Fruit fly (Drosophila melanogaster) whole organism, embryonic: Measurements from ENCODE around the gene Liprin-alpha.

ENCODE experiments used
- Antp ChIP-seq: fragments of 200-800 bp; sonication (Bioruptor generic); optimal IDR thresholded peaks from 3 replicates; lab custom pipeline; 2016; ENCODE audit warnings: missing biosample characterization, missing genetic modification characterization
- BEAF-32 ChIP-seq: fragments of 200-800 bp; sonication (Bioruptor generic); optimal IDR thresholded peaks from 3 replicates; lab custom pipeline; 2017; ENCODE audit warnings: missing biosample characterization, missing genetic modification characterization, mild to moderate bottlenecking, moderate library complexity, missing genetic modification reagents
- Bteb2 ChIP-seq: fragments of 200-800 bp; sonication (Bioruptor generic); optimal IDR thresholded peaks from 2 replicates; lab custom pipeline; 2016; ENCODE audit warnings: missing biosample characterization, missing genetic modification characterization
- CG10267 ChIP-seq: fragments of 200-800 bp; sonication (Bioruptor generic); optimal IDR thresholded peaks from 2 replicates; lab custom pipeline; 2018; ENCODE audit warnings: missing biosample characterization, mild to moderate bottlenecking, missing genetic modification characterization, moderate library complexity
- CG12155 ChIP-seq: fragments of 200-800 bp; sonication (Bioruptor generic); optimal IDR thresholded peaks from 3 replicates; lab custom pipeline; 2016; ENCODE audit warnings: missing biosample characterization, missing genetic modification characterization
- CG13296 ChIP-seq: fragments of 200-800 bp; sonication (Bioruptor generic); optimal IDR thresholded peaks from 3 replicates; lab custom pipeline; 2018; ENCODE audit warnings: missing biosample characterization, mild to moderate bottlenecking, missing genetic modification characterization
- CG13424 ChIP-seq: fragments of 200-800 bp; sonication (Bioruptor generic); optimal IDR thresholded peaks from 2 replicates; lab custom pipeline; 2019; ENCODE audit warnings: missing biosample characterization, mild to moderate bottlenecking, missing genetic modification characterization, moderate library complexity
- CG14710 ChIP-seq: fragments of 200-800 bp; sonication (Bioruptor generic); optimal IDR thresholded peaks from 3 replicates; lab custom pipeline; 2019; ENCODE audit warnings: missing biosample characterization, mild to moderate bottlenecking, missing genetic modification characterization, moderate library complexity
- CG14860 ChIP-seq: fragments of 200-800 bp; sonication (Bioruptor generic); IDR thresholded peaks from 3 replicates; pipeline ENCODE4 v1.3.6; 2022; ENCODE audit warnings: missing biosample characterization, missing genetic modification characterization; ENCODE audit not compliant: partially characterized antibody
- CG17328 ChIP-seq: fragments of 200-800 bp; sonication (Bioruptor generic); IDR thresholded peaks from 2 replicates; pipeline ENCODE4 v1.3.6; 2022; ENCODE audit warnings: missing biosample characterization, missing genetic modification characterization
- CG17612 ChIP-seq: fragments of 200-800 bp; sonication (Bioruptor generic); IDR thresholded peaks from 2 replicates; pipeline ENCODE4 v1.3.6; 2022; ENCODE audit warnings: missing biosample characterization, missing genetic modification characterization
- CG17829 ChIP-seq: fragments of 200-800 bp; optimal IDR thresholded peaks from 2 replicates; lab custom pipeline; 2019; ENCODE audit warnings: missing biosample characterization, mild to moderate bottlenecking, missing genetic modification characterization, moderate library complexity
- CG18599 ChIP-seq: fragments of 200-800 bp; sonication (Bioruptor generic); optimal IDR thresholded peaks from 3 replicates; lab custom pipeline; 2017; ENCODE audit warnings: missing biosample characterization, missing genetic modification characterization, mild to moderate bottlenecking, moderate library complexity, missing genetic modification reagents
- CG2116 ChIP-seq: fragments of 200-800 bp; sonication (Bioruptor generic); optimal IDR thresholded peaks from 3 replicates; lab custom pipeline; 2018; ENCODE audit warnings: missing biosample characterization, mild to moderate bottlenecking, missing genetic modification characterization
- CG2129 ChIP-seq: fragments of 200-800 bp; sonication (Bioruptor generic); IDR thresholded peaks from 2 replicates; pipeline ENCODE4 v1.3.6; 2022; ENCODE audit warnings: missing biosample characterization, missing genetic modification characterization; ENCODE audit not compliant: partially characterized antibody
- CG42726 ChIP-seq: fragments of 200-800 bp; sonication (Bioruptor generic); IDR thresholded peaks from 2 replicates; pipeline ENCODE4 v1.3.6; 2022; ENCODE audit warnings: missing biosample characterization, missing genetic modification characterization; ENCODE audit not compliant: partially characterized antibody
- CG6791 ChIP-seq: fragments of 200-800 bp; sonication (Bioruptor generic); IDR thresholded peaks from 3 replicates; pipeline ENCODE4 v1.3.6; 2022; ENCODE audit warnings: missing biosample characterization, missing genetic modification characterization; ENCODE audit not compliant: partially characterized antibody
- Dp ChIP-seq: fragments of 200-800 bp; sonication (Bioruptor generic); optimal IDR thresholded peaks from 2 replicates; lab custom pipeline; 2018; ENCODE audit warnings: missing biosample characterization, mild to moderate bottlenecking, missing genetic modification characterization, moderate library complexity
- Dref ChIP-seq: fragments of 200-800 bp; sonication (Bioruptor generic); IDR thresholded peaks from 2 replicates; pipeline ENCODE4 v1.3.6; 2022; ENCODE audit warnings: missing biosample characterization, missing genetic modification characterization
- Drgx ChIP-seq: fragments of 200-800 bp; sonication (Bioruptor generic); IDR thresholded peaks from 2 replicates; pipeline ENCODE4 v1.3.6; 2022; ENCODE audit warnings: missing biosample characterization, missing genetic modification characterization
- Ets65A ChIP-seq: fragments of 200-800 bp; sonication (Bioruptor generic); peaks from one replicate; lab custom pipeline; 2016; ENCODE audit warnings: missing biosample characterization, missing genetic modification characterization
- Ets97D ChIP-seq: fragments of 200-800 bp; sonication (Bioruptor generic); optimal IDR thresholded peaks from 3 replicates; lab custom pipeline; 2016; ENCODE audit warnings: missing biosample characterization, missing genetic modification characterization
- HLH54F ChIP-seq: fragments of 200-800 bp; sonication (Bioruptor generic); optimal IDR thresholded peaks from 3 replicates; lab custom pipeline; 2016; ENCODE audit warnings: missing biosample characterization, missing genetic modification characterization
- Lhr ChIP-seq: fragments of 200-800 bp; sonication (Bioruptor generic); optimal IDR thresholded peaks from 3 replicates; lab custom pipeline; 2017; ENCODE audit warnings: mild to moderate bottlenecking, missing biosample characterization, missing genetic modification reagents, missing genetic modification characterization
- MESR4 ChIP-seq: fragments of 200-800 bp; sonication (Bioruptor generic); optimal IDR thresholded peaks from 2 replicates; lab custom pipeline; 2018; ENCODE audit warnings: missing biosample characterization, mild to moderate bottlenecking, missing genetic modification characterization, moderate library complexity
- Med ChIP-seq: fragments of 200-800 bp; sonication (Bioruptor generic); peaks from one replicate; lab custom pipeline; 2016; ENCODE audit warnings: missing biosample characterization, missing genetic modification characterization, mild to moderate bottlenecking, inconsistent platforms, moderate library complexity
- Myb ChIP-seq: fragments of 200-800 bp; sonication (Bioruptor generic); optimal IDR thresholded peaks from 2 replicates; lab custom pipeline; 2016; ENCODE audit warnings: missing biosample characterization, missing genetic modification characterization
- Pdp1 ChIP-seq, 2 experiments: fragments of 200-800 bp; sonication (Bioruptor generic); optimal IDR thresholded peaks; 3 replicates each; lab custom pipeline; 2016; ENCODE audit warnings: missing biosample characterization in 2 of 2, missing genetic modification characterization in 2 of 2, mild to moderate bottlenecking in 1 of 2, moderate library complexity in 1 of 2
- Scr ChIP-seq: fragments of 200-800 bp; sonication (Bioruptor generic); IDR thresholded peaks from 2 replicates; pipeline ENCODE4 v1.3.6; 2022; ENCODE audit warnings: missing biosample characterization, missing genetic modification characterization; ENCODE audit not compliant: partially characterized antibody
- Sin3A ChIP-seq: fragments of >200 bp; optimal IDR thresholded peaks from 2 replicates; lab custom pipeline; 2018
- Sry-δ ChIP-seq: fragments of 200-800 bp; sonication (Bioruptor generic); optimal IDR thresholded peaks from 2 replicates; lab custom pipeline; 2016; ENCODE audit warnings: missing biosample characterization, missing genetic modification characterization
- amos ChIP-seq: fragments of 200-800 bp; sonication (Bioruptor generic); IDR thresholded peaks from 2 replicates; pipeline ENCODE4 v1.3.6; 2022; ENCODE audit warnings: missing biosample characterization, missing genetic modification characterization; ENCODE audit not compliant: partially characterized antibody
- cad ChIP-seq: fragments of >200 bp; optimal IDR thresholded peaks from 2 replicates; lab custom pipeline; 2017; ENCODE audit warnings: missing biosample characterization, missing genetic modification characterization
- ci ChIP-seq: fragments of 200-800 bp; sonication (Bioruptor generic); IDR thresholded peaks from 3 replicates; pipeline ENCODE4 v1.3.6; 2022; ENCODE audit warnings: missing biosample characterization, missing genetic modification characterization
- crp ChIP-seq, 2 experiments: fragments of 200-800 bp; sonication (Bioruptor generic); optimal IDR thresholded peaks; 2 replicates in 1 of 2; 3 replicates in 1 of 2; lab custom pipeline; 2017; ENCODE audit warnings: missing biosample characterization in 2 of 2, missing genetic modification characterization in 2 of 2, mild to moderate bottlenecking in 1 of 2, moderate library complexity in 1 of 2
- hb ChIP-seq: fragments of 200-800 bp; sonication (Bioruptor generic); IDR thresholded peaks from 3 replicates; pipeline ENCODE4 v1.3.6; 2022; ENCODE audit warnings: missing biosample characterization, missing genetic modification characterization; ENCODE audit not compliant: partially characterized antibody
- her ChIP-seq: fragments of 200-800 bp; sonication (Bioruptor generic); optimal IDR thresholded peaks from 2 replicates; lab custom pipeline; 2016; ENCODE audit warnings: missing biosample characterization, missing genetic modification characterization
- lilli ChIP-seq: fragments of 200-800 bp; sonication (Bioruptor generic); optimal IDR thresholded peaks from 3 replicates; lab custom pipeline; 2016; ENCODE audit warnings: missing biosample characterization, missing genetic modification characterization
- mld ChIP-seq: fragments of 200-800 bp; sonication (Bioruptor generic); IDR thresholded peaks from 3 replicates; pipeline ENCODE4 v1.3.6; 2022; ENCODE audit warnings: missing biosample characterization, missing genetic modification characterization; ENCODE audit not compliant: partially characterized antibody
- nerfin-2 ChIP-seq: fragments of 200-800 bp; sonication (Bioruptor generic); IDR thresholded peaks from 2 replicates; pipeline ENCODE4 v1.3.6; 2022; ENCODE audit warnings: missing biosample characterization, missing genetic modification characterization; ENCODE audit not compliant: partially characterized antibody
- otp ChIP-seq: fragments of 200-800 bp; sonication (Bioruptor generic); IDR thresholded peaks from 3 replicates; pipeline ENCODE4, ENCODE4 v1.3.6; 2022; ENCODE audit warnings: missing biosample characterization, missing genetic modification characterization
- pan ChIP-seq, 4 experiments: fragments of >200 bp in 3 of 4; fragments of 200-800 bp in 1 of 4; sonication (Bioruptor generic) in 1 of 4; optimal IDR thresholded peaks in 3 of 4; IDR thresholded peaks in 1 of 4; 2 replicates each; pipeline versions ENCODE4 v1.3.6 to Lab custom; 2017 to 2022; ENCODE audit warnings: missing biosample characterization in 2 of 4, missing genetic modification characterization in 2 of 4, mixed read lengths in 1 of 4
- pita ChIP-seq: fragments of 200-800 bp; sonication (Bioruptor generic); optimal IDR thresholded peaks from 2 replicates; lab custom pipeline; 2017; ENCODE audit warnings: missing biosample characterization, mild to moderate bottlenecking, missing genetic modification characterization
- pzg ChIP-seq: fragments of 200-800 bp; sonication (Bioruptor generic); optimal IDR thresholded peaks from 3 replicates; lab custom pipeline; 2018; ENCODE audit warnings: missing biosample characterization, mild to moderate bottlenecking, missing genetic modification characterization, moderate library complexity
- trem ChIP-seq: fragments of 200-800 bp; optimal IDR thresholded peaks from 3 replicates; lab custom pipeline; 2019; ENCODE audit warnings: missing biosample characterization, mild to moderate bottlenecking, missing genetic modification characterization, moderate library complexity
- tup ChIP-seq: fragments of 200-800 bp; sonication (Bioruptor generic); optimal IDR thresholded peaks from 2 replicates; lab custom pipeline; 2016; ENCODE audit warnings: missing biosample characterization, mild to moderate bottlenecking, missing genetic modification characterization, moderate library complexity
- vnd ChIP-seq: fragments of 200-800 bp; sonication (Bioruptor generic); IDR thresholded peaks from 3 replicates; pipeline ENCODE4 v1.3.6; 2022; ENCODE audit warnings: missing biosample characterization, missing genetic modification characterization; ENCODE audit not compliant: partially characterized antibody

The Liprin-alpha gene

dm6 chr2L:6717460-6717859, 6.2 kb upstream of the Liprin-alpha start, which contains the start of gene Aatf (continued):
- no peak for TF ChIP-seq Drgx (GFP tag; lab: Robert Waterston, UW)
- TF ChIP-seq Med (GFP tag; lab: Kevin White, UChicago) = peak; percentile 81
- TF ChIP-seq pan (optimal IDR thresholded peaks at IDR 0.05; lab: Kevin White, UChicago) = no peak
- peak in 1 of 2 experiments; percentile 21 for TF ChIP-seq pan (GFP tag; optimal IDR thresholded peaks at IDR 0.05 in 1 of 2, IDR thresholded peaks at IDR 0.05 in 1 of 2)
- TF ChIP-seq CG10267 (tag; lab: Kevin White, UChicago) = peak; percentile 50
- TF ChIP-seq lilli = peak; percentile 6
- TF ChIP-seq Dref (GFP tag; lab: Robert Waterston, UW) = peak; percentile 90
- TF ChIP-seq hb (GFP tag; lab: Robert Waterston, UW) = peak; percentile 53; the same call in 1 of the 3 replicates
- no peak for TF ChIP-seq otp (GFP tag; lab: Robert Waterston, UW)
- TF ChIP-seq MESR4 (GFP tag; lab: Kevin White, UChicago) = peak; percentile 92
- peak; percentile 78 for TF ChIP-seq CG6791 (GFP tag; lab: Robert Waterston, UW)
- TF ChIP-seq CG18599 (GFP tag; lab: Kevin White, UChicago) = no peak
- TF ChIP-seq CG42726 (GFP tag; lab: Robert Waterston, UW) = peak; percentile 85
- peak; percentile 85 for TF ChIP-seq CG2129 (GFP tag; lab: Robert Waterston, UW)
- TF ChIP-seq CG14860 (GFP tag; lab: Robert Waterston, UW) = peak; percentile 59; the same call in 2 of the 3 replicates
- peak; percentile 83 for TF ChIP-seq Scr (GFP tag; lab: Robert Waterston, UW)
- TF ChIP-seq Ets97D (GFP tag; lab: Kevin White, UChicago) = peak; percentile 8
- TF ChIP-seq crp (GFP tag; optimal IDR thresholded peaks at IDR 0.05; lab: Kevin White, UChicago) = peak in 1 of 2 experiments; percentile 30
- peak; percentile 21 for TF ChIP-seq Sin3A (lab: Kevin White, UChicago)
- TF ChIP-seq Pdp1 (GFP tag; optimal IDR thresholded peaks at IDR 0.05; lab: Kevin White, UChicago) = peak in 1 of 2 experiments; percentile 27
- peak; percentile 97 for TF ChIP-seq Sry-δ (GFP tag; lab: Kevin White, UChicago)
- peak; percentile 65; the same call in 1 of the 2 replicates for TF ChIP-seq nerfin-2 (GFP tag; lab: Robert Waterston, UW)
- peak; percentile 13 for TF ChIP-seq Antp (GFP tag; lab: Kevin White, UChicago)
- peak; percentile 3 for TF ChIP-seq CG12155 (GFP tag; lab: Kevin White, UChicago)
- TF ChIP-seq cad (GFP tag; lab: Kevin White, UChicago) = no peak
- no peak for TF ChIP-seq HLH54F (GFP tag; lab: Kevin White, UChicago)
- peak; percentile 15 for TF ChIP-seq Bteb2 (GFP tag; lab: Kevin White, UChicago)
- peak; percentile 64 for TF ChIP-seq vnd (GFP tag; lab: Robert Waterston, UW)
- TF ChIP-seq Dp (GFP tag; lab: Kevin White, UChicago) = peak; percentile 96
- TF ChIP-seq CG17829 (tag; lab: Kevin White, UChicago) = peak; percentile 22
- TF ChIP-seq mld (GFP tag; lab: Robert Waterston, UW) = peak; percentile 60; the same call in 1 of the 3 replicates
- TF ChIP-seq amos = peak; percentile 89
- peak; percentile 88 for TF ChIP-seq BEAF-32
- peak; percentile 58 for TF ChIP-seq trem (tag; lab: Kevin White, UChicago)
- peak; percentile 11 for TF ChIP-seq her (GFP tag; lab: Kevin White, UChicago)
- TF ChIP-seq CG17612 (GFP tag; lab: Robert Waterston, UW) = no peak
- TF ChIP-seq, all 482 proteins: peak for 84

dm6 chr2L:6721710-6722109, 2.0 kb upstream of the Liprin-alpha start:
- 0 out of 3 replicates have a peak, but pooled peaks have one; percentile 23 for TF ChIP-seq ci (GFP tag; lab: Robert Waterston, UW)
- no peak for TF ChIP-seq CG13296 (GFP tag; lab: Kevin White, UChicago)
- TF ChIP-seq tup (GFP tag; lab: Kevin White, UChicago) = no peak
- TF ChIP-seq Ets65A (GFP tag; lab: Kevin White, UChicago) = peak; percentile 92
- no peak for TF ChIP-seq HLH54F (GFP tag; lab: Kevin White, UChicago)
- no peak for TF ChIP-seq CG13424 (tag; lab: Kevin White, UChicago)
- no peak for TF ChIP-seq Myb (GFP tag; lab: Kevin White, UChicago)
- TF ChIP-seq pzg = no peak
- TF ChIP-seq CG14710 (tag; lab: Kevin White, UChicago) = no peak
- TF ChIP-seq MESR4 (GFP tag; lab: Kevin White, UChicago) = no peak
- no peak for TF ChIP-seq CG2116
- TF ChIP-seq CG17328 (GFP tag; lab: Robert Waterston, UW) = 0 out of 2 replicates have a peak, but pooled peaks have one; percentile 10
- no peak for TF ChIP-seq pita (GFP tag; lab: Kevin White, UChicago)
- TF ChIP-seq Lhr = no peak
